Worm (Caenorhabditis elegans) whole organism, dauer: ENCODE results near the gene lips-10.

ENCODE experiments used
- unc-62 ChIP-seq: sonication (generic microtip); optimal IDR thresholded peaks from 2 replicates; lab custom pipeline; 2017; ENCODE audit warnings: missing biosample characterization, missing genetic modification reagents, missing genetic modification characterization

Gene lips-10

ce11 chrII:8438791-8439287, at the start of gene lips-10:
TSS of gene lips-10 (plus strand) at chrII:8439168.
- TF ChIP-seq unc-62, result no peak

- no peak for TF ChIP-seq unc-62
Measured at ce11 chrII:8390751-8391150, 48.2 kb upstream of the lips-10 start, which contains the start of gene F49E12.10. TSS of gene F49E12.10 (plus strand) at chrII:8391051.

- TF ChIP-seq unc-62, result no peak
Measured at ce11 chrII:8392215-8392614, 46.8 kb upstream of the lips-10 start.

ce11 chrII:8394205-8394604, 44.8 kb upstream of the lips-10 start, which contains the start of gene F49E12.8:
TSS of gene F49E12.8 (minus strand) at chrII:8394305.
- no peak for TF ChIP-seq unc-62

ce11 chrII:8396041-8396440, 42.9 kb upstream of the lips-10 start, which contains the start of gene F49E12.7:
TSS of gene F49E12.7 (minus strand) at chrII:8396141.
- TF ChIP-seq unc-62, result no peak

ce11 chrII:8399064-8399463, 39.9 kb upstream of the lips-10 start, which contains the start of gene dod-23:
TSS of gene dod-23 (minus strand) at chrII:8399164.
- no peak for TF ChIP-seq unc-62

- TF ChIP-seq unc-62, result no peak
Measured at ce11 chrII:8399997-8400396, 39.0 kb upstream of the lips-10 start.

ce11 chrII:8404748-8405147, 34.2 kb upstream of the lips-10 start, which contains the start of gene skpo-1:
TSS of gene skpo-1 (minus strand) at chrII:8404848.
- TF ChIP-seq unc-62, result no peak

ce11 chrII:8405303-8405702, 33.7 kb upstream of the lips-10 start, which contains the start of gene ubc-24:
TSS of gene ubc-24 (plus strand) at chrII:8405603.
- no peak for TF ChIP-seq unc-62

- TF ChIP-seq unc-62, result no peak
Measured at ce11 chrII:8407491-8407890, 31.5 kb upstream of the lips-10 start, which contains the start of gene sra-13. TSS of gene sra-13 (plus strand) at chrII:8407685.

- no peak for TF ChIP-seq unc-62
Measured at ce11 chrII:8409538-8409937, 29.4 kb upstream of the lips-10 start.

ce11 chrII:8411002-8411401, 28.0 kb upstream of the lips-10 start:
- TF ChIP-seq unc-62, result no peak

- no peak for TF ChIP-seq unc-62
Measured at ce11 chrII:8412061-8412721, 26.8 kb upstream of the lips-10 start, which contains the start of gene efl-3. TSS of gene efl-3 (plus strand) at chrII:8412671.

ce11 chrII:8412935-8413334, 26.0 kb upstream of the lips-10 start:
- TF ChIP-seq unc-62, result no peak

- no peak for TF ChIP-seq unc-62
Measured at ce11 chrII:8415035-8415434, 23.9 kb upstream of the lips-10 start.

ce11 chrII:8415462-8416037, 23.4 kb upstream of the lips-10 start:
- no peak for TF ChIP-seq unc-62

ce11 chrII:8417059-8417668, 21.8 kb upstream of the lips-10 start, which contains the start of gene fdgt-2:
TSS of gene fdgt-2 (plus strand) at chrII:8417618.
- TF ChIP-seq unc-62, result no peak
